Worm (Caenorhabditis elegans) whole organism, L2 larva: Measurements from ENCODE around the gene nhr-70.

ENCODE experiments used
- aly-2 ChIP-seq: fragments of 150-350 bp; optimal IDR thresholded peaks from 2 replicates; lab custom pipeline; 2014; ENCODE audit warnings: missing biosample characterization, missing genetic modification characterization
- mdl-1 ChIP-seq, 2 experiments: fragments of 150-350 bp in 1 of 2; sonication (generic microtip) in 1 of 2; optimal IDR thresholded peaks; 2 replicates each; lab custom pipeline; 2017; ENCODE audit warnings: missing biosample characterization in 2 of 2, missing genetic modification characterization in 2 of 2
- nhr-25 ChIP-seq: fragments of 150-350 bp; sonication (generic microtip); optimal IDR thresholded peaks from 3 replicates; lab custom pipeline; 2014; ENCODE audit warnings: missing biosample characterization, missing genetic modification characterization
- unc-39 ChIP-seq: fragments of 150-350 bp; optimal IDR thresholded peaks from 2 replicates; lab custom pipeline; 2014; ENCODE audit warnings: missing biosample characterization, missing genetic modification characterization
- unc-62 ChIP-seq: fragments of 150-350 bp; optimal IDR thresholded peaks from 2 replicates; lab custom pipeline; 2014; ENCODE audit warnings: missing biosample characterization, missing genetic modification reagents, missing genetic modification characterization

ce11 chrV:18585102-18585501, 31.3 kb upstream of the nhr-70 start:
- TF ChIP-seq aly-2 (tag; lab: Kevin White, UChicago) = no peak
- TF ChIP-seq unc-62 (GFP tag; lab: Kevin White, UChicago) = no peak
- no peak for TF ChIP-seq mdl-1 (tag; optimal IDR thresholded peaks at IDR 0.05; lab: Kevin White, UChicago)
- no peak for TF ChIP-seq nhr-25 (tag; lab: Kevin White, UChicago)
- no peak for TF ChIP-seq unc-39 (tag; lab: Kevin White, UChicago)
